Fruit fly (Drosophila melanogaster): ENCODE measurements around the gene CG43120.

The CG43120 gene

DNA sequence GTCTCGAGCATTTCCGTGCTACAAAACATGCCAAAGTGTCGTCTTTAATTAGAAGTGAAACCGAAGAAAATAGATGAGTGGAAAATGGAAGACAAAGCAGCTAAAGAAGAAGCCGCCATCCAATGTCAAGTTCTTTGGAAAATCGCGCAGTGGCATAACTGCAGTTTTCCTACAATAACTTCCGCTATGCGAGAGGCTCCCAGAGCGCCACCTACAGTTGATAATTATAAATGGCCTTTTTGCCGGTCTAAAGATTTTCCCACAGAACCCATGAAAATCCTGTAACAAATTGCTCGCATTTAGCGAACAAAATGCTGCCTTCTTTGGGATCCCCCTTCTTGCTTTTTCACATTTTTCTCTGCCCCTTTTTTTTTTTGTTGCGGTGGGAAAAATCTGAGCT is 38.3 kb downstream of the CG43120 start:
- no peak for TF ChIP-seq CG17801 (GFP tag; optimal IDR thresholded peaks at IDR 0.05; ENCODE audit: partially characterized antibody)

DNA sequence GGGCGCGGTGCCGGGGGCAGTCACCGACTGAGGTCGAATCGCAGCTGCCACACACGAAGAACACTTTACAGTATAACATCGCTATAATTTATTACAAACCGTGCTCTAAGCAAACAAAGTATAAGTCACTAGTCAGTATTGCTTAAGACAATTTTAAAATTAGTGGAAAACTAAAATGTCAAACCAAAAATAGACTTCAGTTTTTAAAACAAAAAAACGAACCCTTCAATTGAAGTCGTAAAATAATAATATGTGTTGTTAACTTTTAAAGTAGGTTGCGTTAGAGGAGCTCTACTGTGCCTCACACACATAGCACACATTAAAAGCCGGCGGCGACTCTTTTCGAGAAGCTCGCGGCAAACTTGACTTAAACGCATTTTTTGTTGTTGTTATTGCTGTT is 40.4 kb downstream of the CG43120 start:
- no peak for TF ChIP-seq CG17801 (GFP tag; optimal IDR thresholded peaks at IDR 0.05; ENCODE audit: partially characterized antibody)

DNA sequence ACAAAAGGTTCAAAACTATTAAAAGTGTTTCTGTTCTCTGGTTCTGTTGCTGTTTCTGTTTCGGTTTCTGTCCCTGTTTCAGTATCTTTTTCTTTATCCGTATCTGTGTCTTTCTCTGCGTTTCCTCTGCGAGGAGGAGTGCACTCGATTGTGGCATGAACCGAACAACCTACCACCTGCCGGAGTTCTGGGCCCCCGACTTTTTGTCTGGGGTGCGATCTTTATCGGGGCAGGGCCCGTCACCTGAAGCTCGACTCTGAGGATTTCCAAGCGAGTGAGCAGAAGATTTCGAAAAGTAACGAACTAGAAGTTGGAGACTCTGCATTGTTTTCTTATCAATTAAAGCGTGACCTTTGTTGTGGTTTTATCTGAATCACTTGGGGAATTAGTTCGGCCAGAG is 41.9 kb downstream of the CG43120 start:
- TF ChIP-seq CG17801 (GFP tag; optimal IDR thresholded peaks at IDR 0.05; ENCODE audit: partially characterized antibody), result no peak

DNA sequence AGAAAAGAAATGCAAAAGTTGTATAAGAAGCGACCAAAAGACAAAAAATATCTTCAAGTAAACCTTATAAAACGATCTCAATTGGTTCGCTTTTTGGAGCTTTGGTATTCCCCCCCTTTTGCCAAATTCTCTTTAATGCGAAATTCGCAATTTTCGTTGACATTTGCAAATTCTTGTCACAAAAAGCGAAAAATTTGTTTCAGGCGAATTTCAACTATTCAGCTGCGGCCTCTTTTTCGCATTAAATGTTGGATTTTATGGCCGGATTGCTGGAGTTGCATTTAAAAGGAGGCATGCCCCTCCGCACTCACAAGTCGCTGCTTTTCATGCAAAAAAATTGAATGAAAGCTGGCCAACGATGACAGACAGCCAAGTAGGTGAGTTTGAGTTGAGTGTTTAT is 43.4 kb downstream of the CG43120 start:
- no peak for TF ChIP-seq CG17801 (GFP tag; optimal IDR thresholded peaks at IDR 0.05; ENCODE audit: partially characterized antibody)

DNA sequence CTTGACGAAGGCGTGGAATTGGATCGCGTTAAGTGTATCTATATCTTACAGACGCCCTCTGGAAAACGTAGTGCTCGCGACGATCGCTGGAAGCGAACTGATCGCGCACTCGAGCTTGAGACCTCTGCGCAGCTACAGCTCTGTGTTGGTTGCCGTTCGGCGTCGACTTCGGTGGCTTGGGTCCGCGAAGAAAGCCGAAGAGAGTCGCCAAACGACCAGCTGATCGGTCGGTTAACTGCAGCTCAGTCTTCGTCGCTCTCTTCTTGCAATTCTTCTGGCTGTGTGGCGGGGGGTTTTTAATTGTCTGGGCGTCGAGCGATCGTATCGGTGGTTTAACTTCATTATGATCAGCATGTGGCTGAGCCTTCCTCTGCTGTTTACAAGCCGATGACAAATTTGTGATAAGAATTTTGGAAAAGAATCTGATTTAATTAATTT is 45.6 kb downstream of the CG43120 start:
- TF ChIP-seq CG17801 (GFP tag; optimal IDR thresholded peaks at IDR 0.05; ENCODE audit: partially characterized antibody), result peak; percentile 89

DNA sequence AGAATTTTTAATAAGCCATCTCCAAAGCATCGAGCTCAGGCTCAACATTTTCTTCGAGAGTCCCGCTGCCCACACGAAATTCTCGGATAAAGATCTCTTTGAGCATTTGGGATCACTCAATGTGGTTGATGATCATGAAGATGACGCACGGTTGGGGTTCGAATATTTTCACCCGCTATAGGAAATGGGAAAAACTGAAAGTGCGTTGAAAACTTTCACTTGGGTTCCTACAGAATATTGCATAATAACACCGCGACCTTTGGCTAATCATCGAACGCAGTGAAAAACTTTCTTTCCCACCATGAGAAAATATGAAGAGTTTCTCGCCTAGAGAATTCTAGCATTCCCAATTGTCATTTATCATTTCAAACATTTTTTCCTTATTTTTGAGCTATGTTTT is 47.2 kb downstream of the CG43120 start:
- no peak for TF ChIP-seq CG17801 (GFP tag; optimal IDR thresholded peaks at IDR 0.05; ENCODE audit: partially characterized antibody)

DNA sequence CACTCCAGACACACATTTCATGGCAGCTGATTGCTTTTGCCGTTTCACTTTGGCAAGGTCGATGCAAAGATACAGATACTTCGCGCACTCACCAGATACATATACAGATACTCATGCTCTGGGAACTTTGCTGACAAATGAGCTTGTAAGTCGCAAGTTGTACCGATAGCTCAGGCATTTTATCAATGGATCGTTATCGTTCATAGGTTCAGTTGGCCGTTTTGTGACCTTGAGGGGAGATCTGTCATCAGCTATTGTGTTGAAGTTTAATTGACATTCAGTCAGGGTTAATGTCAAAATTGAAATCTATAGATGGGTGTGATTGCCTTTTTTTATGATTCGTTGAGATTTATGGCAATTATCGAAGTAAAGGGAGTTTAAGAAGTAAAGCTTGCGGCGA is 50.5 kb downstream of the CG43120 start:
- TF ChIP-seq CG17801 (GFP tag; optimal IDR thresholded peaks at IDR 0.05; ENCODE audit: partially characterized antibody), result no peak
